Fruit fly (Drosophila melanogaster): ENCODE data around the gene Inx3.

Inx3 gene

DNA sequence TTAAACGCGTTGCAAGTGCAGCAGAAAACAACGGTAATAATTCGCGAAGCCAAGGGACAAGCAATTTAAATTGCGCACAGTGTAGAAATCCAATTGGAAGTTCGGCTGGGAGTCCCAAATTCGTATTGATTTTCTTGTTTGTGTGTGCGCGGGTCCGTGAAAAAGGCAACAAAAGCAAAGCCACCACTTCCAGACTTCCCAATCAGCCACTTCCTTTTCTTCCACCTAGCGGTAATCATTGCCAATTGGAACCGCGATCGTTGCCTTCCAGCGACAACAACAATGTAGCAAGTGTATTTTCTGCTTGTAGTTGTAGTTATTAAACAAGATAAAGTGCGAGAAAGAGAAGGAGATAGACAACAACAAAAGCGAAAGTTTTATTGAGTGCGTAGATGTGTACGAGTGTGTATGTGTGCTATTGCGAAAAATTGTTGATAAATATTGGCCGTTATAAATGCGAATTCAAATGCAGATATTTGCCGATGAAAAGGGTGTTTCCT is 13.9 kb downstream of the Inx3 start:
- TF ChIP-seq CG33017 (tag; optimal IDR thresholded peaks at IDR 0.05), result no peak
- peak; percentile 31 for TF ChIP-seq tj (GFP tag; optimal IDR thresholded peaks at IDR 0.05)

DNA sequence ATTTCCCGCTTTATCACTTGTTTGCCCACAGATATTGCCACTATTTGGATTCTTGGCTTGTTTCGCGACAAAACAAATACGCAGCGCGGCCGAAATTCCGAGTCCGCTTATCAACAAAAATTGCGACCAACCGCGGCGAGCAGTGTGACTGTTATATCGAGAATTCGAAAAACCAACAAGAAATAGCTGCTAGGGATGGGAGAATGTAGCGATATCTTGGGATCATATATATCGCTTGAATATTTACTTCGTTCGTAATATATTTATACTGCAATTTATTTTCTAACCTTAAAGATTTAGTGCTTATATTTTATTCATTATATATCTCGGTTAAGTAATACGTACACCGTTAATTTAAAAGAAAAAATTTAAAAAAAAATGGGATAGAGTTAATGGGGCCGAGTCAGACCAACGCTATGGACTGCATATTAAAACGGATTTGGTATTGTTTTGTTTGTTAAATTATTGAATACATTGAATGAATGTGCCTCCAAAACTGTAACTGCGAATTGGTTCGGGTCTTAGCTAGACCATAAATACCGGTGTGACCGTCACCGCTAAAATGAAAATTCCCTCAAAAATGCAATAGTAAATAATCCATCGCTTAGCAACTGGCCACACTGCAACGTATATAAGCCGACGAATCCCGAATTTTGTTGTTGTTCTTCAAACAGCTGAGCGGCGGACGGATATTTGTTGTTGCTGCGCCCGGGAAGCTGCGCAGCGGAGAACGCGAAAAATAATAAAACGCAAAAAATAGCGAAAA is 14.5 kb downstream of the Inx3 start, which contains the start of the genes Apc and spg:
TSS of gene Apc (minus strand) at position 138 of the 766 bp plus-strand sequence.
TSS of gene spg (plus strand) at position 660 of the 766 bp plus-strand sequence.
- TF ChIP-seq tj (GFP tag; optimal IDR thresholded peaks at IDR 0.05) (no peak), CG12768 (GFP tag; optimal IDR thresholded peaks at IDR 0.05) (peak; percentile 69), cic (GFP tag; optimal IDR thresholded peaks at IDR 0.05) (peak; percentile 36), CG7101 (tag; optimal IDR thresholded peaks at IDR 0.05) (peak; percentile 36), CG1620 (GFP tag; optimal IDR thresholded peaks at IDR 0.05) (peak; percentile 1), Crg-1 (GFP tag; optimal IDR thresholded peaks at IDR 0.05) (peak; percentile 9), kay (GFP tag; ENCODE audit: borderline replicate concordance) (no peak), pad (GFP tag; optimal IDR thresholded peaks at IDR 0.05) (no peak), cnc (optimal IDR thresholded peaks at IDR 0.05) (no peak), CG5204 (GFP tag; optimal IDR thresholded peaks at IDR 0.05) (peak; percentile 62), Clk (GFP tag; optimal IDR thresholded peaks at IDR 0.05) (peak; percentile 6), Hr96 (GFP tag; optimal IDR thresholded peaks at IDR 0.05) (no peak), Mnt (GFP tag; optimal IDR thresholded peaks at IDR 0.05) (peak; percentile 59), CG33017 (tag; optimal IDR thresholded peaks at IDR 0.05) (peak; percentile 1), CG11617 (GFP tag; optimal IDR thresholded peaks at IDR 0.05) (peak; percentile 37), CG14711 (tag; optimal IDR thresholded peaks at IDR 0.05) (peak; percentile 28), CG7045 (GFP tag; optimal IDR thresholded peaks at IDR 0.05) (peak; percentile 22), toe (GFP tag; optimal IDR thresholded peaks at IDR 0.05) (peak; percentile 71), ovo (GFP tag; optimal IDR thresholded peaks at IDR 0.05) (peak; percentile 64), bab1 (GFP tag; optimal IDR thresholded peaks at IDR 0.05) (peak; percentile 17)

DNA sequence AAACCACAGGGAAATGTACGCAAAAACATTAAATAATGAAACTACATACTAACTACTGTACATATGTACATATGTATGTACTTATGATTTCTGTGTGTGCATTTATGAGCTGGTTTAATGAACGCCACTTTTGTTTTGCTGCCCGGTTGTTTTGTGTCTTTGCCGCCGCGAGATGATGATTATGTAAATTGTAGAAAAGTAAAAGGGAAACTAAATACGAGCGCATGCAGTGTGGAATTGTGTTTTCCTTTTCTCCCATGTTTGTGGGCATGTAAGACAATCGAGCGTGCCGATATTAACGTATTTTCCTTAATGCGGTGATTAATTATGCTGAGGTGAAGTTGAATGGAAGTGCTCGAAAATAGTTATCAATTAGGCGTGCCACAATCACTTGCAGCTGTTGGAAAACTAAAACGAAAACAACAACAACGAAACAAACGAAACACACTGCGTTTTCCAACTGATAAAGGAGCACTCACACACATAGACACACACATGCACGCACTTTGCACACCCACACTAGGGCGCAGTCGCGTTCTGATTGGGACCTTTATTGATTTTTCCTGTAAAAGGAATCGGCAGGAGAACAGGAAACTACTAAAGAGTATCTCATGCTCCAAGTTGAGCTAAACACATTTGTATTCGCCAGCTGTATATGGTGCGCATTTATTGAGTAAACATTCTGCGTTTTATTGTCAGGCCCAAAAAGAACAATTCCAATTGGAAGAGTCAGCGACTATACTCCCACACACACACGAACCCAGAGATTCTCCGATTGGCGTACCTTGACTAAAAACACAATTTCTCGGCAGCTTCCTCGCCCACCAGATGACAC is 15.3 kb downstream of the Inx3 start:
- TF ChIP-seq CG5204 (GFP tag; optimal IDR thresholded peaks at IDR 0.05) (no peak), Mnt (GFP tag; optimal IDR thresholded peaks at IDR 0.05) (no peak), tj (GFP tag; optimal IDR thresholded peaks at IDR 0.05) (peak; percentile 61)

DNA sequence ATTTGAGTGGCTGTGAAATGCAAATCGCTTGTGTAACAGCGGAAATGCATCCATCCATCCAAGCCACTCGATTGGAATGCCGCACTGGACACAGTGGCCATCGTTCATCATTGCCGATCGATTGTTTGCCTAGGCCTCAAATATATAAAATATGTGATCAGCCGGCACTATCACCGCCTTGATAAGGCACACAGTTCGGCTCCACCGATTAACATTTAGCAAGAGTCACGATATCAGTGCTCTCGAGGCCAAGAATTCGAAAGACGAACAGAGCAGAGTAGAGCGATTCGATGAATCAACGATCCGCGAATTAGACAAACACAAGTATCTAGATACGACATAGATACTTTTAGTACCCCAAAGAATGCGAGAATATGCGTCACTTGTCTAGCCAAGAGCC is 16.9 kb downstream of the Inx3 start:
- TF ChIP-seq Clk (GFP tag; optimal IDR thresholded peaks at IDR 0.05) (no peak), bab1 (GFP tag; optimal IDR thresholded peaks at IDR 0.05) (no peak), cic (GFP tag; optimal IDR thresholded peaks at IDR 0.05) (peak; percentile 4), CG7045 (GFP tag; optimal IDR thresholded peaks at IDR 0.05) (no peak), toe (GFP tag; optimal IDR thresholded peaks at IDR 0.05) (no peak)

DNA sequence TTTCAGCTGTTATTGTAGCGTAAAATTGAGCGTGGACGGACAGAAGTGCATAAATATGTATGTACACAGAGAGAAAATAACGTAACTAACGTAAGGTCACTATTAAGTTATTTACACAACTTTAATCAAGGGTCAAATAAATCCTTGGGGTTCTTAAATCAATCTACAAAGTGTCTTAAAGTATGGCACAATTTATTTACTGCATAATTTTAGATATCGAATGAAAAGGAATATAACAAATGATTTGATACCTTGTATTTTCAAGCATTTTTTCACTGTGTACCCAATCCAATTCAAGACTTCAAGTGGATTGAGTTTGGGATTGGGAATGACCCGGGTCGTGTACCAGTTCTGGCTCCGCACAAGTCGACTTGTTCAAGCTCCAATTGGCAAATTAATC is 17.3 kb downstream of the Inx3 start:
- TF ChIP-seq CG7045 (GFP tag; optimal IDR thresholded peaks at IDR 0.05), result no peak
- no peak for TF ChIP-seq cic (GFP tag; optimal IDR thresholded peaks at IDR 0.05)
- TF ChIP-seq ovo (GFP tag; optimal IDR thresholded peaks at IDR 0.05), result no peak
- no peak for TF ChIP-seq Crg-1 (GFP tag; optimal IDR thresholded peaks at IDR 0.05)
- no peak for TF ChIP-seq CG33017 (tag; optimal IDR thresholded peaks at IDR 0.05)
- no peak for TF ChIP-seq Hr96 (GFP tag; optimal IDR thresholded peaks at IDR 0.05)
- no peak for TF ChIP-seq CG1620 (GFP tag; optimal IDR thresholded peaks at IDR 0.05)
- TF ChIP-seq CG5204 (GFP tag; optimal IDR thresholded peaks at IDR 0.05), result no peak
- TF ChIP-seq toe (GFP tag; optimal IDR thresholded peaks at IDR 0.05), result no peak
- no peak for TF ChIP-seq Clk (GFP tag; optimal IDR thresholded peaks at IDR 0.05)
- TF ChIP-seq kay (GFP tag; ENCODE audit: borderline replicate concordance), result no peak
- no peak for TF ChIP-seq CG12768 (GFP tag; optimal IDR thresholded peaks at IDR 0.05)

DNA sequence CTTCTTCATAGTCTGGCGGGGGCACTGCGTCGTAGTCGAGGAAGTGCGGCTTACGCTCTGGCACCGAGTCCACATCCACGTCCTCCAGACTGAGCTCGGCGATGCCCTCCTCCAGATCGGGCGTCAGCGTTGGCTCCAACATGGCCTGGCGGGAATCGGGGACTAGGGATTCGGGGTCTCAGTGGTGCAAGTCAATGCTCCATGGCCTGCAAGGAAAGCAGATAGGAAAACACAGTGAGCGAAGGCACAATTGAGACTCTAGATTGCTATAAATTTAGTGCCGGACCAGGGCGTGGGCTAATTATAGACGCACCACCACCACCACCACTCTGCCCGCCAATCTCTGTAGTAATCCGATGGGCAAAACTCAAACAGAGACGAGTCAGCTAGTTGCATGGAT is 18.7 kb downstream of the Inx3 start:
- TF ChIP-seq CG11617 (GFP tag; optimal IDR thresholded peaks at IDR 0.05) (no peak), ovo (GFP tag; optimal IDR thresholded peaks at IDR 0.05) (no peak), Mnt (GFP tag; optimal IDR thresholded peaks at IDR 0.05) (no peak), Hr96 (GFP tag; optimal IDR thresholded peaks at IDR 0.05) (no peak), CG7101 (tag; optimal IDR thresholded peaks at IDR 0.05) (no peak), CG7045 (GFP tag; optimal IDR thresholded peaks at IDR 0.05) (no peak), toe (GFP tag; optimal IDR thresholded peaks at IDR 0.05) (no peak), kay (GFP tag; ENCODE audit: borderline replicate concordance) (no peak), CG5204 (GFP tag; optimal IDR thresholded peaks at IDR 0.05) (no peak), CG33017 (tag; optimal IDR thresholded peaks at IDR 0.05) (no peak)
